Worm (Caenorhabditis elegans) whole organism, L3 larva: ENCODE data around the gene T08G5.1.
"Not testable (repeated sequence)": the region's sequence is repeated elsewhere in the genome, so short reads cannot be mapped to it uniquely, and the experiment has no call there.

Source experiments
- ama-1 ChIP-seq: fragments of 150-350 bp; optimal IDR thresholded peaks from 2 replicates; lab custom pipeline; 2018
- ceh-28 ChIP-seq: fragments of 150-350 bp; optimal IDR thresholded peaks from 2 replicates; lab custom pipeline; 2014; ENCODE audit warnings: missing biosample characterization, missing genetic modification reagents, missing genetic modification characterization
- egl-5 ChIP-seq: fragments of 150-350 bp; optimal IDR thresholded peaks from 2 replicates; lab custom pipeline; 2017; ENCODE audit warnings: missing biosample characterization, missing genetic modification reagents, missing genetic modification characterization, inconsistent platforms
- nhr-25 ChIP-seq: sonication (generic microtip); optimal IDR thresholded peaks from 2 replicates; lab custom pipeline; 2017; ENCODE audit warnings: missing biosample characterization, missing genetic modification characterization
- nhr-28 ChIP-seq: fragments of 150-350 bp; optimal IDR thresholded peaks from 2 replicates; lab custom pipeline; 2014; ENCODE audit warnings: missing biosample characterization, missing genetic modification characterization
- pqm-1 ChIP-seq: fragments of 150-350 bp; optimal IDR thresholded peaks from 2 replicates; lab custom pipeline; 2017; ENCODE audit warnings: missing biosample characterization, missing genetic modification characterization, inconsistent platforms
- sea-2 ChIP-seq: fragments of 150-350 bp; sonication (generic microtip); optimal IDR thresholded peaks from 4 replicates; lab custom pipeline; 2014; ENCODE audit warnings: missing biosample characterization, missing genetic modification reagents, missing genetic modification characterization
- skn-1 ChIP-seq: fragments of 150-350 bp; optimal IDR thresholded peaks from 2 replicates; lab custom pipeline; 2014; ENCODE audit warnings: missing biosample characterization, missing genetic modification characterization
- snpc-4 ChIP-seq: fragments of 150-350 bp; optimal IDR thresholded peaks from 2 replicates; lab custom pipeline; 2014; ENCODE audit warnings: missing biosample characterization, missing genetic modification characterization
- zag-1 ChIP-seq: fragments of 150-350 bp; optimal IDR thresholded peaks from 2 replicates; lab custom pipeline; 2014; ENCODE audit warnings: missing biosample characterization, missing genetic modification characterization
- ztf-11 ChIP-seq: fragments of 150-350 bp; optimal IDR thresholded peaks from 2 replicates; lab custom pipeline; 2014; ENCODE audit warnings: missing biosample characterization, missing genetic modification characterization

DNA sequence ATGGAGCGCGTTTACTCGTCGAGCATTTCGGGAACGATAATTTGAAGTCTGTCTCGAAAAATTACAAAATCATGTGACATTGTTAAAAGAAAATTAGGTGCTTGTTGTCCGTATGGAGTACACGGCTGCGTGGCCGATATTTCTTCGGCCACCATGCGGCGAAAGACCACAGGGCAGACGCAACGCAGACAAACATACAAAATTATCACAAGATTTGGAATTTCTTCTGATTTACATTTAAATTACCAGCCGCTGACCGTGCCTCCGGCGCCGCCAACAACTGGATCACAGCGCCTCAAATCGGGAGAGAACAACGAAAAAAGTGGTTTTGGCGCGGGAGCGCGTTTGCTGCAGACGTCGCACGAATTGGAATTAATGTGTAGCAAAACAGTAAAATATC is 36.5 kb downstream of the T08G5.1 start:
- not testable (repeated sequence) for TF ChIP-seq sea-2; zag-1; ama-1 (lab: Kevin White, UChicago); ztf-11 (tag; lab: Kevin White, UChicago)
- peak; percentile 96 for TF ChIP-seq nhr-25 (tag; lab: Kevin White, UChicago)
- TF ChIP-seq snpc-4 (tag; lab: Kevin White, UChicago) = peak; percentile 93
- TF ChIP-seq pqm-1 = peak; percentile 65
- TF ChIP-seq ceh-28 (tag; lab: Kevin White, UChicago) = peak; percentile 86
- peak; percentile 18 for TF ChIP-seq skn-1 (tag; lab: Kevin White, UChicago)
- peak; percentile 35 for TF ChIP-seq egl-5 (tag; lab: Kevin White, UChicago)
- TF ChIP-seq nhr-28 (tag; lab: Kevin White, UChicago) = peak; percentile 41
